Fruit fly (Drosophila melanogaster): ENCODE measurements around the gene CG12729.

CG12729 gene

DNA sequence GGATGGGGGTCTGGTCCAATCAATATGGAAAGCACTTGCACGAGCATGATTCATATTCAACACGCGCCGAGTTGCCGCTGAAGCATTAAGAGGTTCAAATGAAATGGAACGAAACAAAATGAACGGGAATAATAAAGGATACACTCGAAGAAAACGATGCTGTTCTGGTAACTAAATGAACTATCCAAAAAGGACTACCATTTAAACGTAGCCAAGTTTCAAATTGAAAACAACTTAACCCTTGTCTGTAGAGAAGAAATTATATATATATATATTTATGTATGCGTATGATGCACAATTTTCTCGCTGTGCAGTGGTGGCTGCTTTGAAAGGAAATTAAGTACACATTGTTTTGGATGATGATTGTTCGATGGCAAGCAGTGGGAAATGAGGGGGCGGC lies 7.6 kb downstream of the CG12729 start (continued):
- peak; percentile 5 for TF ChIP-seq CG18262 (tag; optimal IDR thresholded peaks at IDR 0.05)
- TF ChIP-seq PHDP (tag; optimal IDR thresholded peaks at IDR 0.05) = no peak
- peak; percentile 9; the same call in 1 of the 2 replicates for TF ChIP-seq CG3847 (GFP tag; IDR thresholded peaks at IDR 0.05)
- TF ChIP-seq CG32772 (GFP tag; IDR thresholded peaks at IDR 0.05) = no peak
- no peak for TF ChIP-seq ems (GFP tag; optimal IDR thresholded peaks at IDR 0.05)
- TF ChIP-seq gsb (GFP tag; IDR thresholded peaks at IDR 0.05) = no peak
- TF ChIP-seq lbe (GFP tag; optimal IDR thresholded peaks at IDR 0.05) = no peak
- TF ChIP-seq mam (GFP tag; optimal IDR thresholded peaks at IDR 0.05) = no peak
- no peak for TF ChIP-seq B-H2 (GFP tag; optimal IDR thresholded peaks at IDR 0.05)
- no peak for TF ChIP-seq CG6854 (GFP tag; optimal IDR thresholded peaks at IDR 0.05)
- no peak for TF ChIP-seq repo (GFP tag; optimal IDR thresholded peaks at IDR 0.05)
- TF ChIP-seq row (GFP tag; IDR thresholded peaks at IDR 0.05) = peak; percentile 54
- TF ChIP-seq pb (GFP tag; optimal IDR thresholded peaks at IDR 0.05) = no peak
- TF ChIP-seq Atf6 (GFP tag; IDR thresholded peaks at IDR 0.05) = no peak
- no peak for TF ChIP-seq prd (optimal IDR thresholded peaks at IDR 0.05)
- TF ChIP-seq prd (GFP tag; IDR thresholded peaks at IDR 0.05) = peak; percentile 50; the same call in 2 of the 3 replicates
- no peak for TF ChIP-seq CG17385 (GFP tag; optimal IDR thresholded peaks at IDR 0.05)
- no peak for TF ChIP-seq Opbp (GFP tag; IDR thresholded peaks at IDR 0.05; ENCODE audit: partially characterized antibody)
- TF ChIP-seq Ets65A (GFP tag) = no peak
- TF ChIP-seq CTCF (GFP tag; optimal IDR thresholded peaks at IDR 0.05) = no peak
- TF ChIP-seq tna (GFP tag; IDR thresholded peaks at IDR 0.05; ENCODE audit: partially characterized antibody) = no peak
- no peak for TF ChIP-seq CG30403 (GFP tag; optimal IDR thresholded peaks at IDR 0.05)
- TF ChIP-seq Doc3 (GFP tag; IDR thresholded peaks at IDR 0.05; ENCODE audit: partially characterized antibody) = no peak
- TF ChIP-seq sqz (GFP tag; optimal IDR thresholded peaks at IDR 0.05) = no peak
- no peak for TF ChIP-seq Elba2 (GFP tag; optimal IDR thresholded peaks at IDR 0.05)
- no peak for TF ChIP-seq NK7.1 (GFP tag; optimal IDR thresholded peaks at IDR 0.05)
- no peak for TF ChIP-seq MTF-1 (GFP tag; optimal IDR thresholded peaks at IDR 0.05; ENCODE audit: borderline replicate concordance)
- no peak for TF ChIP-seq ttk (GFP tag; IDR thresholded peaks at IDR 0.05)
- TF ChIP-seq oc (tag; optimal IDR thresholded peaks at IDR 0.05) = no peak
- TF ChIP-seq CG8388 (GFP tag; optimal IDR thresholded peaks at IDR 0.05) = no peak
- TF ChIP-seq ranshi (GFP tag; IDR thresholded peaks at IDR 0.05) = no peak
- TF ChIP-seq CG3995 (GFP tag; optimal IDR thresholded peaks at IDR 0.05) = no peak
- TF ChIP-seq hbn (GFP tag; IDR thresholded peaks at IDR 0.05; ENCODE audit: partially characterized antibody) = no peak
- TF ChIP-seq stc (GFP tag; IDR thresholded peaks at IDR 0.05) = no peak
- 0 out of 2 replicates have a peak, but pooled peaks have one; percentile 14 for TF ChIP-seq esg (GFP tag; conservative IDR thresholded peaks at IDR 0.05)
- TF ChIP-seq HLH3B (GFP tag; IDR thresholded peaks at IDR 0.05) = no peak
- peak; percentile 3 for TF ChIP-seq Meics (GFP tag; optimal IDR thresholded peaks at IDR 0.05)
- no peak for TF ChIP-seq bcd (GFP tag; optimal IDR thresholded peaks at IDR 0.05)
- no peak for TF ChIP-seq CG15601 (tag; optimal IDR thresholded peaks at IDR 0.05)
- no peak for TF ChIP-seq CG1602 (GFP tag; optimal IDR thresholded peaks at IDR 0.05)
- no peak for TF ChIP-seq dpn (GFP tag; optimal IDR thresholded peaks at IDR 0.05)
- no peak for TF ChIP-seq CG8478 (optimal IDR thresholded peaks at IDR 0.05)
- no peak for TF ChIP-seq CHES-1-like (GFP tag; optimal IDR thresholded peaks at IDR 0.05)
- TF ChIP-seq CG4730 (GFP tag; IDR thresholded peaks at IDR 0.05) = no peak
- TF ChIP-seq Myb (GFP tag; optimal IDR thresholded peaks at IDR 0.05) = no peak
- TF ChIP-seq phol (tag; optimal IDR thresholded peaks at IDR 0.05) = peak; percentile 18
- TF ChIP-seq CG3281 (GFP tag; optimal IDR thresholded peaks at IDR 0.05) = no peak
- TF ChIP-seq scrt (GFP tag; optimal IDR thresholded peaks at IDR 0.05) = peak; percentile 13
- TF ChIP-seq hkb (optimal IDR thresholded peaks at IDR 0.05) = no peak
- no peak for TF ChIP-seq hkb (GFP tag; IDR thresholded peaks at IDR 0.05)
- peak; percentile 14 for TF ChIP-seq fd96Cb (tag; optimal IDR thresholded peaks at IDR 0.05)
- peak; percentile 30; the same call in 1 of the 2 replicates for TF ChIP-seq CG32532 (GFP tag; IDR thresholded peaks at IDR 0.05)
- no peak for TF ChIP-seq CG14667 (GFP tag; IDR thresholded peaks at IDR 0.05)
- TF ChIP-seq Xbp1 (GFP tag; optimal IDR thresholded peaks at IDR 0.05) = peak; percentile 6
